Worm (Caenorhabditis elegans): ENCODE results near the gene F43B10.1.

- TF ChIP-seq hmbx-1 (tag; optimal IDR thresholded peaks at IDR 0.05): no peak
- no peak for TF ChIP-seq ets-7 (tag; optimal IDR thresholded peaks at IDR 0.05)
- TF ChIP-seq tbx-11 (GFP tag; IDR thresholded peaks at IDR 0.05): no peak
- TF ChIP-seq tbx-37 (GFP tag; conservative IDR thresholded peaks at IDR 0.05): no peak
Observed at ce11 chrX:16687377-16687776, 24.8 kb upstream of the F43B10.1 start.
